Worm (Caenorhabditis elegans) whole organism, late embryonic: ENCODE results near the gene myo-3.

Source experiments
- C08G9.2 ChIP-seq: sonication (generic microtip); optimal IDR thresholded peaks from 2 replicates; lab custom pipeline; 2016; ENCODE audit warnings: mild to moderate bottlenecking, missing genetic modification characterization, moderate library complexity, missing compliant biosample characterization
- F13H6.1 ChIP-seq: sonication (generic microtip); optimal IDR thresholded peaks from 2 replicates; lab custom pipeline; 2016; ENCODE audit warnings: missing genetic modification characterization, missing compliant biosample characterization
- ceh-18 ChIP-seq: sonication (generic microtip); optimal IDR thresholded peaks from 2 replicates; lab custom pipeline; 2016; ENCODE audit warnings: missing genetic modification characterization, missing compliant biosample characterization
- ceh-19 ChIP-seq: fragments of 200-800 bp; sonication (Bioruptor generic); optimal IDR thresholded peaks from 2 replicates; lab custom pipeline; 2018; ENCODE audit warnings: mild to moderate bottlenecking, missing genetic modification characterization, missing compliant biosample characterization
- ceh-2 ChIP-seq: sonication (generic microtip); optimal IDR thresholded peaks from 2 replicates; lab custom pipeline; 2016; ENCODE audit warnings: missing genotype, missing genetic modification characterization, missing compliant biosample characterization
- ceh-24 ChIP-seq: sonication (generic microtip); optimal IDR thresholded peaks from 2 replicates; lab custom pipeline; 2016; ENCODE audit warnings: mild to moderate bottlenecking, missing genetic modification characterization, missing compliant biosample characterization
- ceh-30 ChIP-seq: fragments of 150-350 bp; optimal IDR thresholded peaks from 2 replicates; lab custom pipeline; 2014; ENCODE audit warnings: missing biosample characterization, missing genetic modification characterization
- ceh-31 ChIP-seq: sonication (generic microtip); optimal IDR thresholded peaks from 2 replicates; lab custom pipeline; 2016; ENCODE audit warnings: missing genetic modification characterization, missing compliant biosample characterization
- ceh-34 ChIP-seq: sonication (generic microtip); optimal IDR thresholded peaks from 2 replicates; lab custom pipeline; 2016; ENCODE audit warnings: mild to moderate bottlenecking, missing genetic modification characterization, missing compliant biosample characterization
- ceh-6 ChIP-seq: fragments of 200-800 bp; sonication (Bioruptor generic); optimal IDR thresholded peaks from 2 replicates; lab custom pipeline; 2018; ENCODE audit warnings: mild to moderate bottlenecking, missing genetic modification characterization, missing compliant biosample characterization
- ceh-9 ChIP-seq: sonication (generic microtip); optimal IDR thresholded peaks from 2 replicates; lab custom pipeline; 2016; ENCODE audit warnings: mild to moderate bottlenecking, missing genetic modification characterization, inconsistent platforms, missing compliant biosample characterization
- dmd-4 ChIP-seq: sonication (generic microtip); optimal IDR thresholded peaks from 2 replicates; lab custom pipeline; 2016; ENCODE audit warnings: borderline replicate concordance, missing genetic modification characterization, missing compliant biosample characterization
- elt-2 ChIP-seq: sonication (generic microtip); optimal IDR thresholded peaks from 2 replicates; lab custom pipeline; 2016; ENCODE audit warnings: missing genetic modification reagents, missing genetic modification characterization, missing compliant biosample characterization
- eyg-1 ChIP-seq: sonication (generic microtip); optimal IDR thresholded peaks from 2 replicates; lab custom pipeline; 2016; ENCODE audit warnings: missing genotype, missing genetic modification characterization, missing compliant biosample characterization
- fax-1 ChIP-seq: sonication (generic microtip); optimal IDR thresholded peaks from 2 replicates; lab custom pipeline; 2016; ENCODE audit warnings: missing genotype, missing genetic modification characterization, missing compliant biosample characterization
- hlh-13 ChIP-seq: fragments of 200-800 bp; sonication (Bioruptor generic); optimal IDR thresholded peaks from 2 replicates; lab custom pipeline; 2018; ENCODE audit warnings: mild to moderate bottlenecking, missing genetic modification characterization, missing compliant biosample characterization
- hlh-15 ChIP-seq: sonication (generic microtip); optimal IDR thresholded peaks from 2 replicates; lab custom pipeline; 2016; ENCODE audit warnings: missing genetic modification characterization, missing compliant biosample characterization
- hlh-30 ChIP-seq: sonication (generic microtip); optimal IDR thresholded peaks from 2 replicates; lab custom pipeline; 2017; ENCODE audit warnings: antibody characterized with exemption, missing genetic modification characterization, missing compliant biosample characterization; ENCODE audit not compliant: insufficient read depth
- hlh-6 ChIP-seq: sonication (generic microtip); optimal IDR thresholded peaks from 2 replicates; lab custom pipeline; 2016; ENCODE audit warnings: missing genotype, missing genetic modification characterization, missing compliant biosample characterization
- hlh-8 ChIP-seq: sonication (generic microtip); optimal IDR thresholded peaks from 2 replicates; lab custom pipeline; 2016; ENCODE audit warnings: missing genotype, missing genetic modification characterization, missing compliant biosample characterization
- lin-11 ChIP-seq: fragments of 200-800 bp; sonication (Bioruptor generic); optimal IDR thresholded peaks from 2 replicates; lab custom pipeline; 2018; ENCODE audit warnings: mild to moderate bottlenecking, missing genetic modification characterization, missing compliant biosample characterization
- madf-2 ChIP-seq: sonication (generic microtip); optimal IDR thresholded peaks from 2 replicates; lab custom pipeline; 2017; ENCODE audit warnings: missing genetic modification characterization, missing compliant biosample characterization
- nfya-1 ChIP-seq: sonication (generic microtip); optimal IDR thresholded peaks from 2 replicates; lab custom pipeline; 2017; ENCODE audit warnings: missing genetic modification characterization, mild to moderate bottlenecking, missing compliant biosample characterization, antibody characterized with exemption, moderate library complexity
- nhr-11 ChIP-seq: fragments of 150-350 bp; optimal IDR thresholded peaks from 2 replicates; lab custom pipeline; 2014; ENCODE audit warnings: missing biosample characterization, missing genetic modification characterization
- nhr-232 ChIP-seq: sonication (generic microtip); optimal IDR thresholded peaks from 2 replicates; lab custom pipeline; 2016; ENCODE audit warnings: missing genetic modification characterization, missing compliant biosample characterization
- odd-2 ChIP-seq: sonication (generic microtip); optimal IDR thresholded peaks from 2 replicates; lab custom pipeline; 2017; ENCODE audit warnings: antibody characterized with exemption, mild to moderate bottlenecking, missing genetic modification characterization, missing compliant biosample characterization
- pat-9 ChIP-seq: fragments of 200-800 bp; sonication (Bioruptor generic); optimal IDR thresholded peaks from 2 replicates; lab custom pipeline; 2018; ENCODE audit warnings: mild to moderate bottlenecking, missing genetic modification characterization, moderate library complexity, missing compliant biosample characterization
- pha-4 ChIP-seq: fragments of 150-350 bp; optimal IDR thresholded peaks from 2 replicates; lab custom pipeline; 2018; ENCODE audit warnings: missing biosample characterization, missing genetic modification reagents, missing genetic modification characterization
- pros-1 ChIP-seq: fragments of 150-350 bp; optimal IDR thresholded peaks from 2 replicates; lab custom pipeline; 2014; ENCODE audit warnings: missing biosample characterization, missing genetic modification reagents, missing genetic modification characterization
- rnt-1 ChIP-seq: sonication (generic microtip); optimal IDR thresholded peaks from 2 replicates; lab custom pipeline; 2016; ENCODE audit warnings: missing genetic modification characterization, missing compliant biosample characterization
- sdc-2 ChIP-seq: sonication (generic microtip); optimal IDR thresholded peaks from 2 replicates; lab custom pipeline; 2016; ENCODE audit warnings: missing genotype, missing genetic modification characterization, missing compliant biosample characterization
- sox-2 ChIP-seq: fragments of 200-800 bp; sonication (Bioruptor generic); IDR thresholded peaks from 2 replicates; pipeline ENCODE4 v1.3.6; 2022; ENCODE audit warnings: missing genetic modification reagents, missing genetic modification characterization, missing compliant biosample characterization
- sox-4 ChIP-seq: sonication (generic microtip); optimal IDR thresholded peaks from 2 replicates; lab custom pipeline; 2017; ENCODE audit warnings: mild to moderate bottlenecking, missing genetic modification characterization, inconsistent platforms, missing compliant biosample characterization
- tbx-2 ChIP-seq: sonication (generic microtip); optimal IDR thresholded peaks from 2 replicates; lab custom pipeline; 2016; ENCODE audit warnings: missing genetic modification characterization, missing compliant biosample characterization
- unc-3 ChIP-seq, 2 experiments: fragments of 200-800 bp in 1 of 2; sonication (Bioruptor generic) in 1 of 2; sonication (generic microtip) in 1 of 2; conservative IDR thresholded peaks in 1 of 2; optimal IDR thresholded peaks in 1 of 2; 2 replicates each; pipeline versions ENCODE4 v1.3.6 to Lab custom; 2016 to 2022; ENCODE audit warnings: missing compliant biosample characterization in 2 of 2, missing genetic modification characterization in 2 of 2, missing genetic modification reagents in 1 of 2
- unc-42 ChIP-seq: sonication (generic microtip); optimal IDR thresholded peaks from 2 replicates; lab custom pipeline; 2016; ENCODE audit warnings: missing genotype, missing genetic modification characterization, missing compliant biosample characterization
- unc-55 ChIP-seq: sonication (generic microtip); optimal IDR thresholded peaks from 2 replicates; lab custom pipeline; 2017; ENCODE audit warnings: missing biosample characterization, missing genetic modification reagents, missing genetic modification characterization
- unc-86 ChIP-seq: sonication (generic microtip); optimal IDR thresholded peaks from 2 replicates; lab custom pipeline; 2016; ENCODE audit warnings: missing genetic modification characterization, missing compliant biosample characterization

The myo-3 gene

DNA sequence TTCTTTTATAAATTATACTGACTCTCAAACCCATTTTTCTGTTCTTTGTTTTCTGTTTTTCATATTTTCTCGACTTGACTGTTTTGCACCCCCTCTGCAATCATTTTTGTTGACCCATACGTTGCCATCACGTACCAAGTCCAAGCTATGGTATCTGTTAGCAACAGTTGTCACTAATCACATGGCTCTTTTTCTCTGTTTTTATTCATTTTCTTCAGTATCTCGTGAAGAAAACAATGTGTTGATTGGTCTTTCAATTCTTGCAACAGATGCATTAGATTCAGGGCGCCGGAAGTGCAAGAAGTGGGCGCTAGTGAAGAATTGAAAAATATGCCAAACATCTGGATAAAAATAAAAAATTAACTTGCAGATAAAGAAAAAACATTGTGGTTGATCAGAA lies 1.4 kb upstream of the myo-3 start:
- peak; percentile 15 for TF ChIP-seq unc-55 (GFP tag; lab: Kevin White, UChicago)
- no peak for TF ChIP-seq ceh-24 (tag; lab: Kevin White, UChicago)
- no peak for TF ChIP-seq madf-2 (tag; lab: Kevin White, UChicago)
- no peak for TF ChIP-seq unc-3 (GFP tag; conservative IDR thresholded peaks at IDR 0.05; lab: Robert Waterston, UW)
- no peak for TF ChIP-seq unc-3 (tag; optimal IDR thresholded peaks at IDR 0.05; lab: Kevin White, UChicago)
- TF ChIP-seq ceh-18 (tag; lab: Kevin White, UChicago): peak; percentile 27
- TF ChIP-seq ceh-31: no peak
- TF ChIP-seq ceh-30 (tag; lab: Kevin White, UChicago): no peak
- TF ChIP-seq sox-2: no peak
- TF ChIP-seq tbx-2 (tag; lab: Kevin White, UChicago): no peak
- peak; percentile 23 for TF ChIP-seq nfya-1 (tag; lab: Kevin White, UChicago)
- TF ChIP-seq dmd-4: no peak
- no peak for TF ChIP-seq lin-11 (tag; lab: Kevin White, UChicago)
- TF ChIP-seq eyg-1 (tag; lab: Kevin White, UChicago): no peak

DNA sequence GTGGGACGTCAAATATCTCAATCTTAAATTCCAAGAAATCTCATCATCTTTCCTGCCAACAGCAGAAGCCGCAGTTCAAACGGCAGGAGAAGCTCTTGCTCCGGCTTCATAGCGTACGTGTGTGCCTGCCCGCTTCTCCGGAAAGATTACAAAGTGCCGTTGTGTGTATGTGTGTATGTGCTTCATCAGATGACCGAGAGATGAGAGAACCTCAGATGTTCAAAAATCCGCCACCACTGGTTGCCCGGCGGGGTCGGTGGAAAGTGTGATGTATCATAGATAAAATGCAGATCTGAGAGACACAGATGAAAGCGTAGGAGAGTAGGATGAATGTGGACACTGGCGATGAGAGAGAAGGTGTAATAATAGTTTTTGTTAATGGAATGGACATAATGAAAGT lies 718 bp downstream of the myo-3 start:
- TF ChIP-seq fax-1 (no peak), sdc-2 (no peak), unc-55 (GFP tag; lab: Kevin White, UChicago) (peak; percentile 64), ceh-18 (tag; lab: Kevin White, UChicago) (peak; percentile 31), pat-9 (tag; lab: Kevin White, UChicago) (peak; percentile 7), ceh-30 (tag; lab: Kevin White, UChicago) (no peak), hlh-6 (tag; lab: Kevin White, UChicago) (no peak), odd-2 (no peak), nhr-232 (tag; lab: Kevin White, UChicago) (no peak), ceh-34 (peak; percentile 6), nfya-1 (tag; lab: Kevin White, UChicago) (peak; percentile 55), ceh-2 (tag; lab: Kevin White, UChicago) (no peak), rnt-1 (tag; lab: Kevin White, UChicago) (peak; percentile 61), pros-1 (tag; lab: Kevin White, UChicago) (no peak)
- TF ChIP-seq, all 69 proteins: peak for 6

DNA sequence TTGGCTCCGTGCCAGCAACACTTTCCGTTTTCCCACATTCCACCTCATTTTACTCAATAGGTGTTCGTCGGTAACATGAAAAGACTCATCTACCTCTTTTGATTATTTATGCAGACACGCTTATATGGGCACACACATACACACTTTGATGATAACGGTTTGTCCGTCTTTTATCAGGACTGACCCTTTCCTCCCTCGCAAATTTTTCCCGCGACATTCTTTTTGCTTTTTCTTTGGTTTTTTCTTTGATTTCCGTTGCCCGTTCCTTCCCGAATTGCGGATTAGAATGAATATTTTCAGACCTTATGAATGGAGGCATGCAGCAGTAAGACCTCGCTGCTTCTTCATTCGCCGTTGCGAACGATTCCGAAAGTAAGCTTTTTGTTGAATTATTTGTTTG lies 21.1 kb downstream of the myo-3 start, which contains the start of gene vab-8:
Gene vab-8 (plus strand): TSS at position 301 of the 400 bp plus-strand sequence.
- TF ChIP-seq elt-2 (peak; percentile 26), nhr-11 (tag; lab: Kevin White, UChicago) (no peak), ceh-19 (GFP tag; lab: Kevin White, UChicago) (no peak)

DNA sequence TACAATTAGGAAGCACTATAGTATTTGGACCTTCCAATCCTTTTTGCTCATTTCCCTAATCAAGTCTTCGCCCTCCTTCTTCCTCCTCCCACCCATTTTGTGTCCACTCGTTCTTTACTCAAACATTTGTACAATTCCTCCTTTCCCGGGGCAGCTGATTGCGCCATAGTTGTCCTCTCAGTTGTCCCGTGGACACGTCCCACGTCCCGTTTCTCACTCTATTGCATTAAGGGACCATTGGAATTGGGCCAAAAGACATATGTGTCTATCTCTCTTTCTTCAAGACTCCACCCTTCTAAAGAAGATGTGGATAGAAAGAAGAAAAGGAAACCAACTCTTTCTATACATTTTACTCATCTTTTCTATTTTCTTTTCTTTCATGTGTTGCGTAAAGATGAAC lies 23.1 kb downstream of the myo-3 start:
- TF ChIP-seq unc-42 (tag; lab: Kevin White, UChicago) (peak; percentile 95), ceh-31 (peak; percentile 65), hlh-30 (tag; lab: Kevin White, UChicago) (no peak)

DNA sequence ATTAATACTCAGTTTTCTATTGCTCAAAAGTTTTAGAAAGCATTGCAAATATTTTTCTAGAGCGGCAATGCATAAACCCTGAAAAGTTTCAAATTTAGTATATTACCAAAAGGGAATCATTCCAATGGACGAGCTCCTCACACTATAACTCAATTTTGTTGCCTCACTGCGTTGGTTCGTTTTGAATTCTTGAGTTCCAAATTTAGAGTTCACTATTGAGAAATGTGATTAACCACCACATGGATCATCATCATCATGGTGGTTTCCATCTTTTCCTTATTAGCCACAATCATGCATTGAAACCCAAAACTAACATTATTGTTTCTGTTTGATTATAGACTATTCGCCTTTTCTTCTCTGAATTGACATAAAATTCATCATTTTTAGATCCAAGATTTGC lies 24.2 kb downstream of the myo-3 start:
- TF ChIP-seq unc-42 (tag; lab: Kevin White, UChicago): peak; percentile 87
- TF ChIP-seq sox-4 (tag; lab: Kevin White, UChicago): no peak

DNA sequence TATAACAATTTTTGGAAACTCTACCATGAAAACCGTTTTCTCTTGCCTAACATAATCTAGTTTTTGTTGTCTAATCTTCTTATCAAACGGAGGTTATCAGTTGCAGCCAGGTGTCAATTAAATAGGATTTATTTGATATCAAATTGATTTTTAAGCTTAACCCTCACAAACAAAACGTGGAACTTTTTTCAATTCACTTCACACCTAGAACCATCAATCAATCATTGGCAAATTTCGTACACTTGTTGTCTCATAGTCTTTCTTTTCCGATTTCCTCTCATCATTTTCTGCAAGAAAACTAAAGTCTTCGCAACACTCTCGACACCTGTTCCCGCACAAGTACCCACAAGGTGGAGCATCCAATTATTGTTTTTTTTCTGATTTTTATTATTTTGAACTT lies 25.5 kb downstream of the myo-3 start:
- TF ChIP-seq F13H6.1 (no peak), ceh-18 (tag; lab: Kevin White, UChicago) (peak; percentile 19), elt-2 (peak; percentile 13)

DNA sequence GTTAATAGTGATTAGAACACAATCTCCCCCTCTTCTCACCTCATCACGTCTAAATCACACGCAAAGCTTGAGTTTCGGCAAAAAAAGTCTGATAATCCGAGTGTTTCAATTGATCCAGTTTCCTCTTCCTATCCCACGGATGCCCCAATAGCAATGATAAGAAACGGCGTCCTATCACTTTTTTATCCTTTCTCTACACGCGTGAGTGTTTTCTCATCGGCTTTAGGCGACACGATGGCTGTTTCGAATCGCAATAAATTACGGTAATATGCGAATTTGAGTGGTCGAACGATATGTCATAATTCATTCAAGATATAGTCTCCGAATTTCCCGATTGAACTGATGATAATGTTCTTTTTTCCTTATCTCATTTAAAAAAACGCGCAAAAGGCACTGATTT lies 34.7 kb downstream of the myo-3 start:
- no peak for TF ChIP-seq hlh-8 (tag; lab: Kevin White, UChicago)
- no peak for TF ChIP-seq C08G9.2 (tag; lab: Kevin White, UChicago)
- TF ChIP-seq nhr-11 (tag; lab: Kevin White, UChicago): no peak
- TF ChIP-seq ceh-9: no peak
- no peak for TF ChIP-seq hlh-13 (GFP tag; lab: Kevin White, UChicago)
- no peak for TF ChIP-seq pha-4 (tag; lab: Kevin White, UChicago)
- no peak for TF ChIP-seq pat-9 (tag; lab: Kevin White, UChicago)
- no peak for TF ChIP-seq odd-2
- TF ChIP-seq ceh-6: no peak
- TF ChIP-seq hlh-15 (tag; lab: Kevin White, UChicago): no peak
- no peak for TF ChIP-seq hlh-6 (tag; lab: Kevin White, UChicago)
- no peak for TF ChIP-seq unc-86 (tag; lab: Kevin White, UChicago)
- no peak for TF ChIP-seq rnt-1 (tag; lab: Kevin White, UChicago)
